Fruit fly (Drosophila melanogaster): ENCODE results near the gene Trax.

dm6 chr3R:15330472-15330871 lies 31.0 kb upstream of the Trax start, which contains the start of gene mRpL9:
- no peak for TF ChIP-seq Pif1B (GFP tag; optimal IDR thresholded peaks at IDR 0.05)
- TF ChIP-seq CG32121 (GFP tag; IDR thresholded peaks at IDR 0.05), result no peak
- TF ChIP-seq CG9948 (tag; optimal IDR thresholded peaks at IDR 0.05), result no peak
- TF ChIP-seq CG34367 (tag; optimal IDR thresholded peaks at IDR 0.05), result no peak
- TF ChIP-seq CG15710 (tag; optimal IDR thresholded peaks at IDR 0.05), result peak; percentile 5
- TF ChIP-seq CG8301 (tag; optimal IDR thresholded peaks at IDR 0.05), result no peak
- no peak for TF ChIP-seq gl (tag; optimal IDR thresholded peaks at IDR 0.05)

Measured in whole organism, pupa.